Fruit fly (Drosophila melanogaster): Measurements from ENCODE around the gene trx.
A peak's percentile ranks its signal among the peaks of the same experiment; 100 is the strongest.

dm6 chr3R:14315912-14316444 lies 29.3 kb upstream of the trx start, which contains the start of gene Set8:
- TF ChIP-seq CG17806 (tag; optimal IDR thresholded peaks at IDR 0.05) (no peak), CG32121 (GFP tag; IDR thresholded peaks at IDR 0.05) (no peak), CG34367 (tag; optimal IDR thresholded peaks at IDR 0.05) (peak; percentile 36), Snoo (tag; optimal IDR thresholded peaks at IDR 0.05) (no peak), fd96Ca (GFP tag; IDR thresholded peaks at IDR 0.05) (0 out of 3 replicates have a peak, but pooled peaks have one; percentile 55), CG8301 (tag; optimal IDR thresholded peaks at IDR 0.05) (no peak), CG12605 (GFP tag; IDR thresholded peaks at IDR 0.05) (peak; percentile 69), CG15710 (tag; optimal IDR thresholded peaks at IDR 0.05) (peak; percentile 47)
